Worm (Caenorhabditis elegans) whole organism, L4/young adult: ENCODE measurements around the gene hda-5.

ENCODE experiments used
- W03F9.2 ChIP-seq: fragments of 150-350 bp; optimal IDR thresholded peaks from 2 replicates; lab custom pipeline; 2014; ENCODE audit warnings: missing biosample characterization, missing genetic modification characterization
- dao-5 ChIP-seq: sonication (generic microtip); optimal IDR thresholded peaks from 2 replicates; lab custom pipeline; 2016; ENCODE audit warnings: missing genotype, missing genetic modification characterization, moderate library complexity, missing compliant biosample characterization
- him-1 ChIP-seq: sonication (generic microtip); optimal IDR thresholded peaks from 2 replicates; lab custom pipeline; 2016; ENCODE audit warnings: missing genotype, missing genetic modification reagents, missing genetic modification characterization, missing compliant biosample characterization

The hda-5 gene

ce11 chrII:11798737-11799136, at the start of gene hda-5:
TSS of gene hda-5 (plus strand) at chrII:11799037.
- no peak for TF ChIP-seq him-1 (tag; lab: Kevin White, UChicago)
- no peak for TF ChIP-seq W03F9.2 (tag; lab: Kevin White, UChicago)
- no peak for TF ChIP-seq dao-5 (tag; lab: Kevin White, UChicago)

ce11 chrII:11749490-11750172, 49.2 kb upstream of the hda-5 start:
- TF ChIP-seq him-1 (tag; lab: Kevin White, UChicago) = peak; percentile 93
- peak; percentile 82 for TF ChIP-seq dao-5 (tag; lab: Kevin White, UChicago)
- TF ChIP-seq W03F9.2 (tag; lab: Kevin White, UChicago) = peak; percentile 17

ce11 chrII:11751615-11752174, 47.1 kb upstream of the hda-5 start:
- TF ChIP-seq dao-5 (tag; lab: Kevin White, UChicago) (no peak), W03F9.2 (tag; lab: Kevin White, UChicago) (no peak), him-1 (tag; lab: Kevin White, UChicago) (peak; percentile 76)

ce11 chrII:11753186-11753585, 45.7 kb upstream of the hda-5 start:
- TF ChIP-seq dao-5 (tag; lab: Kevin White, UChicago) = no peak
- no peak for TF ChIP-seq him-1 (tag; lab: Kevin White, UChicago)
- no peak for TF ChIP-seq W03F9.2 (tag; lab: Kevin White, UChicago)

ce11 chrII:11756684-11757107, 42.1 kb upstream of the hda-5 start:
- TF ChIP-seq him-1 (tag; lab: Kevin White, UChicago) = peak; percentile 13
- TF ChIP-seq W03F9.2 (tag; lab: Kevin White, UChicago) = peak; percentile 87
- no peak for TF ChIP-seq dao-5 (tag; lab: Kevin White, UChicago)

- peak; percentile 35 for TF ChIP-seq him-1 (tag; lab: Kevin White, UChicago)
Measured at ce11 chrII:11759277-11759676, 39.6 kb upstream of the hda-5 start, which contains the start of the genes F44E5.4 and F44E5.5. TSS of gene F44E5.4 (minus strand) at chrII:11759311. TSS of gene F44E5.5 (plus strand) at chrII:11759662.

- TF ChIP-seq W03F9.2 (tag; lab: Kevin White, UChicago) = peak; percentile 92
- no peak for TF ChIP-seq dao-5 (tag; lab: Kevin White, UChicago)
Measured at ce11 chrII:11761806-11762512, 36.9 kb upstream of the hda-5 start.

ce11 chrII:11765506-11766152, 33.2 kb upstream of the hda-5 start:
- no peak for TF ChIP-seq W03F9.2 (tag; lab: Kevin White, UChicago)
- TF ChIP-seq him-1 (tag; lab: Kevin White, UChicago) = no peak
- no peak for TF ChIP-seq dao-5 (tag; lab: Kevin White, UChicago)

- TF ChIP-seq dao-5 (tag; lab: Kevin White, UChicago) = no peak
- no peak for TF ChIP-seq him-1 (tag; lab: Kevin White, UChicago)
- no peak for TF ChIP-seq W03F9.2 (tag; lab: Kevin White, UChicago)
Measured at ce11 chrII:11766472-11766871, 32.4 kb upstream of the hda-5 start, which contains the start of gene F44E5.2. TSS of gene F44E5.2 (plus strand) at chrII:11766772.

- TF ChIP-seq dao-5 (tag; lab: Kevin White, UChicago) (no peak), him-1 (tag; lab: Kevin White, UChicago) (no peak), W03F9.2 (tag; lab: Kevin White, UChicago) (no peak)
Measured at ce11 chrII:11772364-11772763, 26.5 kb upstream of the hda-5 start, which contains the start of gene F44E5.15. TSS of gene F44E5.15 (plus strand) at chrII:11772664.

- TF ChIP-seq W03F9.2 (tag; lab: Kevin White, UChicago) (no peak), him-1 (tag; lab: Kevin White, UChicago) (no peak), dao-5 (tag; lab: Kevin White, UChicago) (no peak)
Measured at ce11 chrII:11774218-11774617, 24.6 kb upstream of the hda-5 start, which contains the start of gene F44E5.1. TSS of gene F44E5.1 (minus strand) at chrII:11774559.

ce11 chrII:11777893-11778480, 20.9 kb upstream of the hda-5 start, which contains the start of the genes patr-1 and dna-2:
TSS of gene patr-1 (minus strand) at chrII:11777943.
TSS of gene dna-2 (plus strand) at chrII:11778430.
- TF ChIP-seq dao-5 (tag; lab: Kevin White, UChicago) (no peak), W03F9.2 (tag; lab: Kevin White, UChicago) (no peak), him-1 (tag; lab: Kevin White, UChicago) (no peak)
